Worm (Caenorhabditis elegans): Measurements from ENCODE around the gene F41C3.8.

DNA sequence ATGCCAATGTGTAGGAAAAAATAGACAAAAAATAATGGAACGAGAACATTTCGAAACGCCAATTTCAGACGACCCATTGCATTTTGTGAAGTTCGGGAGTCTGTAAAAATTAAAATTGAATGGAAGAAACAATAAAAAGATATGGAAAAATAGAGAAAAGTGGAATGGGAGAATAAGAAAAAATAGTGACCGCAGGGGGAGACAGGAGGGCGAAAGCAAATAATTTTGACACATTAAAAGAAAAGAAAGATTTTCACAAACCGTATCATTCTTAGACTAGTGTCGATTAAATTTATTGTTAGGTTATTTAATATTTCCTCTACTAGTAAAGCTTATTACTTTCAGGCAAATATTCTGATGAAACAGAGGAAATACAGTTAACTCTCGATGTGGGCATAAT lies 18.0 kb downstream of the F41C3.8 start, which contains the start of gene F41C3.11:
- TF ChIP-seq lin-13 (tag; optimal IDR thresholded peaks at IDR 0.05), result no peak
- no peak for TF ChIP-seq unc-62 (GFP tag; optimal IDR thresholded peaks at IDR 0.05)
- no peak for TF ChIP-seq elt-3 (tag; optimal IDR thresholded peaks at IDR 0.05)
- TF ChIP-seq sptf-1 (tag; optimal IDR thresholded peaks at IDR 0.05), result no peak
- no peak for TF ChIP-seq nhr-76 (tag; optimal IDR thresholded peaks at IDR 0.05)
- TF ChIP-seq pha-4 (tag; optimal IDR thresholded peaks at IDR 0.05), result no peak
- no peak for TF ChIP-seq mls-2 (tag; optimal IDR thresholded peaks at IDR 0.05)
- no peak for TF ChIP-seq nhr-12 (tag; optimal IDR thresholded peaks at IDR 0.05)

All from whole organism, mixed stage, embryonic.